Worm (Caenorhabditis elegans) whole organism, L4 larva: ENCODE data around the gene col-102.
A peak's percentile ranks its signal among the peaks of the same experiment; 100 is the strongest.

Experiments
- D1046.2 ChIP-seq: fragments of 200-800 bp; sonication (Bioruptor generic); IDR thresholded peaks from 2 replicates; pipeline ENCODE4 v1.3.6; 2022; ENCODE audit warnings: missing genetic modification characterization, missing compliant biosample characterization
- F37D6.2 ChIP-seq: sonication (generic microtip); optimal IDR thresholded peaks from 2 replicates; lab custom pipeline; 2016; ENCODE audit warnings: mild to moderate bottlenecking, missing genetic modification characterization, missing compliant biosample characterization
- F49E8.2 ChIP-seq: sonication (generic microtip); optimal IDR thresholded peaks from 2 replicates; lab custom pipeline; 2016; ENCODE audit warnings: missing compliant biosample characterization, mild to moderate bottlenecking, missing genetic modification characterization, borderline replicate concordance
- Y48G9A.11 ChIP-seq: fragments of 200-800 bp; sonication (Bioruptor generic); IDR thresholded peaks from 2 replicates; pipeline ENCODE4 v1.3.6; 2022; ENCODE audit warnings: missing genetic modification reagents, missing genetic modification characterization, missing compliant biosample characterization
- Y5F2A.4 ChIP-seq: fragments of 200-800 bp; sonication (Bioruptor generic); optimal IDR thresholded peaks from 2 replicates; lab custom pipeline; 2018; ENCODE audit warnings: mild to moderate bottlenecking, missing genetic modification characterization, missing compliant biosample characterization
- ZK546.5 ChIP-seq, 2 experiments: sonication (generic microtip); optimal IDR thresholded peaks; 2 replicates each; lab custom pipeline; 2017; ENCODE audit warnings: missing biosample characterization in 2 of 2, missing genetic modification characterization in 2 of 2
- aha-1 ChIP-seq: fragments of 150-350 bp; peaks from one replicate; lab custom pipeline; 2014; ENCODE audit warnings: missing biosample characterization, missing genetic modification characterization
- aly-2 ChIP-seq: sonication (generic microtip); optimal IDR thresholded peaks from 2 replicates; lab custom pipeline; 2018; ENCODE audit warnings: missing biosample characterization, missing genetic modification characterization
- ama-1 ChIP-seq: fragments of 150-350 bp; optimal IDR thresholded peaks from 2 replicates; lab custom pipeline; 2014; ENCODE audit warnings: inconsistent platforms, mixed read lengths
- attf-4 ChIP-seq: sonication (generic microtip); optimal IDR thresholded peaks from 3 replicates; lab custom pipeline; 2017; ENCODE audit warnings: missing biosample characterization, missing genetic modification characterization
- ceh-82 ChIP-seq: sonication (generic microtip); optimal IDR thresholded peaks from 2 replicates; lab custom pipeline; 2017; ENCODE audit warnings: missing biosample characterization, missing genetic modification characterization
- daf-16 ChIP-seq, 3 experiments: sonication (generic microtip); optimal IDR thresholded peaks; 2 replicates each; lab custom pipeline; 2016 to 2017; ENCODE audit warnings: missing genetic modification characterization in 3 of 3, missing genetic modification reagents in 3 of 3, mild to moderate bottlenecking in 2 of 3, missing compliant biosample characterization in 2 of 3, missing biosample characterization in 1 of 3, moderate library complexity in 1 of 3
- dmd-8 ChIP-seq: fragments of 200-800 bp; sonication (Bioruptor generic); IDR thresholded peaks from 2 replicates; pipeline ENCODE4 v1.3.6; 2022; ENCODE audit warnings: missing genetic modification characterization, missing compliant biosample characterization
- dmd-9 ChIP-seq: fragments of 200-800 bp; sonication (Bioruptor generic); IDR thresholded peaks from 2 replicates; pipeline ENCODE4 v1.3.6; 2022; ENCODE audit warnings: missing genetic modification reagents, missing genetic modification characterization, missing compliant biosample characterization
- duxl-1 ChIP-seq: sonication (generic microtip); optimal IDR thresholded peaks from 2 replicates; lab custom pipeline; 2016; ENCODE audit warnings: mild to moderate bottlenecking, missing genetic modification characterization, moderate library complexity, missing compliant biosample characterization; ENCODE audit not compliant: poor library complexity
- dve-1 ChIP-seq: sonication (generic microtip); optimal IDR thresholded peaks from 2 replicates; lab custom pipeline; 2017; ENCODE audit warnings: antibody characterized with exemption, mild to moderate bottlenecking, missing genetic modification characterization, missing compliant biosample characterization; ENCODE audit not compliant: insufficient read depth
- fkh-10 ChIP-seq: fragments of 150-350 bp; optimal IDR thresholded peaks from 2 replicates; lab custom pipeline; 2014; ENCODE audit warnings: missing biosample characterization, missing genetic modification reagents, missing genetic modification characterization
- hif-1 ChIP-seq, 2 experiments: sonication (generic microtip); optimal IDR thresholded peaks; 2 replicates each; lab custom pipeline; 2016 to 2017; ENCODE audit warnings: missing compliant biosample characterization in 2 of 2, missing genetic modification characterization in 2 of 2, missing genetic modification reagents in 2 of 2, missing genotype in 2 of 2, mild to moderate bottlenecking in 1 of 2
- hlh-30 ChIP-seq: sonication (generic microtip); optimal IDR thresholded peaks from 2 replicates; lab custom pipeline; 2017; ENCODE audit warnings: antibody characterized with exemption, mild to moderate bottlenecking, missing genetic modification characterization, missing compliant biosample characterization; ENCODE audit not compliant: insufficient read depth
- hmg-1.1 ChIP-seq: fragments of 200-800 bp; sonication (Bioruptor generic); IDR thresholded peaks from 2 replicates; pipeline ENCODE4 v1.3.6; 2022; ENCODE audit warnings: missing genetic modification reagents, missing genetic modification characterization, missing compliant biosample characterization
- lim-7 ChIP-seq: fragments of 200-800 bp; sonication (Bioruptor generic); IDR thresholded peaks from 2 replicates; pipeline ENCODE4 v1.3.6; 2022; ENCODE audit warnings: missing genetic modification characterization, missing compliant biosample characterization
- lin-15B ChIP-seq: fragments of 150-350 bp; sonication (generic microtip); optimal IDR thresholded peaks from 3 replicates; lab custom pipeline; 2014; ENCODE audit warnings: missing biosample characterization, missing genetic modification characterization
- lsy-2 ChIP-seq, 2 experiments: fragments of 150-350 bp in 1 of 2; sonication (generic microtip) in 1 of 2; optimal IDR thresholded peaks; 2 replicates each; lab custom pipeline; 2014 to 2017; ENCODE audit warnings: missing biosample characterization in 2 of 2, missing genetic modification characterization in 2 of 2
- mdt-29 ChIP-seq: fragments of 200-800 bp; sonication (Bioruptor generic); IDR thresholded peaks from 2 replicates; pipeline ENCODE4 v1.3.6; 2022; ENCODE audit warnings: missing genetic modification reagents, missing genetic modification characterization, missing compliant biosample characterization
- nhr-10 ChIP-seq: fragments of 150-350 bp; optimal IDR thresholded peaks from 2 replicates; lab custom pipeline; 2014; ENCODE audit warnings: missing biosample characterization, missing genetic modification characterization
- nhr-102 ChIP-seq: sonication (generic microtip); optimal IDR thresholded peaks from 2 replicates; lab custom pipeline; 2016; ENCODE audit warnings: mild to moderate bottlenecking, missing genetic modification characterization, moderate library complexity, missing compliant biosample characterization
- nhr-111 ChIP-seq: fragments of 200-800 bp; sonication (Bioruptor generic); optimal IDR thresholded peaks from 2 replicates; lab custom pipeline; 2018; ENCODE audit warnings: mild to moderate bottlenecking, missing genetic modification characterization, missing compliant biosample characterization
- nhr-48 ChIP-seq: sonication (generic microtip); optimal IDR thresholded peaks from 2 replicates; lab custom pipeline; 2016; ENCODE audit warnings: mild to moderate bottlenecking, missing genetic modification characterization, missing compliant biosample characterization
- nhr-6 ChIP-seq: fragments of 150-350 bp; optimal IDR thresholded peaks from 2 replicates; lab custom pipeline; 2014; ENCODE audit warnings: missing biosample characterization, missing genetic modification characterization
- pha-4 ChIP-seq, 2 experiments: fragments of 150-350 bp in 1 of 2; fragments of 200-800 bp in 1 of 2; sonication (Bioruptor generic) in 1 of 2; IDR thresholded peaks in 1 of 2; optimal IDR thresholded peaks in 1 of 2; 2 replicates each; pipeline versions ENCODE4 v1.3.6 to Lab custom; 2014 to 2022; ENCODE audit warnings: missing genetic modification characterization in 2 of 2, missing genetic modification reagents in 2 of 2, missing biosample characterization in 1 of 2, missing compliant biosample characterization in 1 of 2
- saeg-2 ChIP-seq: fragments of 200-800 bp; sonication (Bioruptor generic); IDR thresholded peaks from 2 replicates; pipeline ENCODE4 v1.3.6; 2022; ENCODE audit warnings: missing genetic modification reagents, missing genetic modification characterization, missing compliant biosample characterization
- skn-1 ChIP-seq: fragments of 150-350 bp; optimal IDR thresholded peaks from 2 replicates; lab custom pipeline; 2014; ENCODE audit warnings: missing biosample characterization, missing genetic modification characterization
- snpc-1.2 ChIP-seq: fragments of 200-800 bp; sonication (Bioruptor generic); IDR thresholded peaks from 2 replicates; pipeline ENCODE4 v1.3.6; 2022; ENCODE audit warnings: missing genetic modification reagents, missing genetic modification characterization, missing compliant biosample characterization
- snpc-4 ChIP-seq: fragments of 150-350 bp; optimal IDR thresholded peaks from 2 replicates; lab custom pipeline; 2014; ENCODE audit warnings: missing biosample characterization, missing genetic modification characterization
- unc-39 ChIP-seq: sonication (generic microtip); optimal IDR thresholded peaks from 2 replicates; lab custom pipeline; 2017; ENCODE audit warnings: missing biosample characterization, missing genetic modification characterization
- unc-62 ChIP-seq, 3 experiments: fragments of 150-350 bp in 1 of 3; sonication (generic microtip); optimal IDR thresholded peaks in 2 of 3; peaks in 1 of 3; 1 replicate in 1 of 3; 2 replicates in 2 of 3; lab custom pipeline; 2014 to 2017; ENCODE audit warnings: missing biosample characterization in 3 of 3, missing genetic modification characterization in 3 of 3, missing genetic modification reagents in 3 of 3, missing genotype in 1 of 3
- zag-1 ChIP-seq: fragments of 150-350 bp; optimal IDR thresholded peaks from 2 replicates; lab custom pipeline; 2014; ENCODE audit warnings: missing biosample characterization, missing genetic modification characterization
- zfp-2 ChIP-seq: sonication (generic microtip); optimal IDR thresholded peaks from 2 replicates; lab custom pipeline; 2016; ENCODE audit warnings: mild to moderate bottlenecking, missing genetic modification characterization, missing compliant biosample characterization
- zip-11 ChIP-seq: fragments of 200-800 bp; sonication (Bioruptor generic); IDR thresholded peaks from 2 replicates; pipeline ENCODE4 v1.3.6; 2022; ENCODE audit warnings: missing genetic modification characterization, missing compliant biosample characterization
- zip-2 ChIP-seq: fragments of 150-350 bp; optimal IDR thresholded peaks from 2 replicates; lab custom pipeline; 2014; ENCODE audit warnings: missing biosample characterization, missing genetic modification characterization
- ztf-11 ChIP-seq: fragments of 150-350 bp; optimal IDR thresholded peaks from 2 replicates; lab custom pipeline; 2014; ENCODE audit warnings: missing biosample characterization, missing genetic modification characterization
- ztf-7 ChIP-seq: fragments of 150-350 bp; optimal IDR thresholded peaks from 2 replicates; lab custom pipeline; 2014; ENCODE audit warnings: missing biosample characterization, missing genetic modification characterization

The col-102 gene

ce11 chrIV:653138-653848, 49.0 kb downstream of the col-102 start, which contains the start of gene K11H12.1 (continued):
- TF ChIP-seq D1046.2 (GFP tag; lab: Robert Waterston, UW): no peak
- TF ChIP-seq daf-16 (GFP tag; optimal IDR thresholded peaks at IDR 0.05; lab: Kevin White, UChicago): no peak
- no peak for TF ChIP-seq daf-16 (tag; optimal IDR thresholded peaks at IDR 0.05; lab: Kevin White, UChicago)
- TF ChIP-seq ztf-7: no peak
- no peak for TF ChIP-seq attf-4 (tag; lab: Kevin White, UChicago)
- TF ChIP-seq saeg-2: no peak
- TF ChIP-seq duxl-1 (tag; lab: Kevin White, UChicago): no peak
- peak; percentile 72; the same call in 1 of the 2 replicates for TF ChIP-seq snpc-1.2 (GFP tag; lab: Robert Waterston, UW)
- no peak for TF ChIP-seq lin-15B (tag; lab: Kevin White, UChicago)
- TF ChIP-seq zfp-2 (tag; lab: Kevin White, UChicago): no peak
- TF ChIP-seq zip-2 (tag; lab: Kevin White, UChicago): no peak
- no peak for TF ChIP-seq ama-1 (lab: Kevin White, UChicago)
- TF ChIP-seq unc-39: no peak
- no peak for TF ChIP-seq nhr-6 (tag; lab: Kevin White, UChicago)
- TF ChIP-seq Y48G9A.11 (GFP tag; lab: Robert Waterston, UW): peak; percentile 51; the same call in 1 of the 2 replicates

ce11 chrIV:654526-655440, 50.5 kb downstream of the col-102 start, which contains the start of the genes rpl-15 and K11H12.8:
TSS of gene rpl-15 (minus strand) at chrIV:654576.
TSS of gene K11H12.8 (plus strand) at chrIV:655390.
- TF ChIP-seq hif-1 (tag; optimal IDR thresholded peaks at IDR 0.05; lab: Kevin White, UChicago) (peak; percentile 90 to 98), dve-1 (tag; lab: Kevin White, UChicago) (peak; percentile 100), saeg-2 (peak; percentile 99), ceh-82 (tag; lab: Kevin White, UChicago) (peak; percentile 86), nhr-102 (peak; percentile 99), aha-1 (tag; lab: Kevin White, UChicago) (peak; percentile 100), zfp-2 (tag; lab: Kevin White, UChicago) (peak; percentile 93), nhr-10 (tag; lab: Kevin White, UChicago) (peak; percentile 96), F49E8.2 (peak; percentile 97), dmd-8 (GFP tag; lab: Robert Waterston, UW) (peak; percentile 93), hmg-1.1 (peak; percentile 99), D1046.2 (GFP tag; lab: Robert Waterston, UW) (peak; percentile 98), unc-62 (GFP tag; optimal IDR thresholded peaks at IDR 0.05 in 1 of 2; lab: Kevin White, UChicago) (peak; percentile 54 to 100), unc-62 (tag; optimal IDR thresholded peaks at IDR 0.05; lab: Kevin White, UChicago) (peak; percentile 39), Y48G9A.11 (GFP tag; lab: Robert Waterston, UW) (peak; percentile 96), skn-1 (tag; lab: Kevin White, UChicago) (peak; percentile 92), nhr-48 (tag; lab: Kevin White, UChicago) (peak; percentile 97), snpc-4 (tag; lab: Kevin White, UChicago) (peak; percentile 78), ZK546.5 (tag; optimal IDR thresholded peaks at IDR 0.05; lab: Kevin White, UChicago) (peak in 1 of 2 experiments; percentile 89), lin-15B (tag; lab: Kevin White, UChicago) (peak; percentile 96), hlh-30 (tag; lab: Kevin White, UChicago) (peak; percentile 100), fkh-10 (peak; percentile 100), zip-2 (tag; lab: Kevin White, UChicago) (peak; percentile 93), lsy-2 (tag; optimal IDR thresholded peaks at IDR 0.05; lab: Kevin White, UChicago) (peak; percentile 100), dmd-9 (GFP tag; lab: Robert Waterston, UW) (peak; percentile 99), unc-39 (peak; percentile 21), zip-11 (peak; percentile 70; the same call in 1 of the 2 replicates), pha-4 (GFP tag; IDR thresholded peaks at IDR 0.05; lab: Robert Waterston, UW) (peak; percentile 99), pha-4 (tag; optimal IDR thresholded peaks at IDR 0.05; lab: Kevin White, UChicago) (peak; percentile 86), lim-7 (peak; percentile 90), Y5F2A.4 (peak; percentile 96), aly-2 (tag; lab: Kevin White, UChicago) (no peak), nhr-111 (GFP tag; lab: Kevin White, UChicago) (peak; percentile 97), zag-1 (tag; lab: Kevin White, UChicago) (peak; percentile 88), nhr-6 (tag; lab: Kevin White, UChicago) (peak; percentile 100), F37D6.2 (peak; percentile 97), mdt-29 (GFP tag; lab: Robert Waterston, UW) (peak; percentile 97), ztf-11 (tag; lab: Kevin White, UChicago) (peak; percentile 53)
